Worm (Caenorhabditis elegans) whole organism, young adult: ENCODE results near the gene Y69H2.17.

Experiments used
- C06A6.2 ChIP-seq: fragments of 200-800 bp; sonication (Bioruptor generic); conservative IDR thresholded peaks from 2 replicates; pipeline ENCODE4 v1.3.6; 2022; ENCODE audit warnings: missing genetic modification characterization, missing compliant biosample characterization
- F39B2.1 ChIP-seq: fragments of 200-800 bp; sonication (Bioruptor generic); IDR thresholded peaks from 2 replicates; pipeline ENCODE4 v1.3.6; 2022; ENCODE audit warnings: missing genetic modification reagents, missing genetic modification characterization, missing compliant biosample characterization
- F49E8.2 ChIP-seq: sonication (generic microtip); optimal IDR thresholded peaks from 3 replicates; lab custom pipeline; 2017; ENCODE audit warnings: missing genetic modification characterization, mild to moderate bottlenecking, missing compliant biosample characterization, antibody characterized with exemption, moderate library complexity; ENCODE audit not compliant: insufficient read depth
- F55B11.4 ChIP-seq: sonication (generic microtip); optimal IDR thresholded peaks from 2 replicates; lab custom pipeline; 2016; ENCODE audit warnings: missing compliant biosample characterization, missing genetic modification characterization, borderline replicate concordance; ENCODE audit not compliant: insufficient read depth
- F57C9.4 ChIP-seq: sonication (generic microtip); optimal IDR thresholded peaks from 2 replicates; lab custom pipeline; 2017; ENCODE audit warnings: mild to moderate bottlenecking, missing genetic modification characterization, missing compliant biosample characterization
- K11D2.4 ChIP-seq: fragments of 200-800 bp; sonication (Bioruptor generic); IDR thresholded peaks from 2 replicates; pipeline ENCODE4 v1.3.6; 2022; ENCODE audit warnings: missing genetic modification reagents, missing genetic modification characterization, missing compliant biosample characterization
- ceh-100 ChIP-seq: fragments of 200-800 bp; sonication (Bioruptor generic); IDR thresholded peaks from 2 replicates; pipeline ENCODE4 v1.3.6; 2022; ENCODE audit warnings: missing genetic modification reagents, missing genetic modification characterization, missing compliant biosample characterization
- ceh-91 ChIP-seq: fragments of 200-800 bp; sonication (Bioruptor generic); IDR thresholded peaks from 2 replicates; pipeline ENCODE4 v1.3.6; 2022; ENCODE audit warnings: missing genetic modification reagents, missing genetic modification characterization, missing compliant biosample characterization
- egl-18 ChIP-seq: fragments of 200-800 bp; sonication (Bioruptor generic); IDR thresholded peaks from 2 replicates; pipeline ENCODE4 v1.3.6; 2022; ENCODE audit warnings: missing genetic modification reagents, missing genetic modification characterization, missing compliant biosample characterization
- lin-35 ChIP-seq, 3 experiments: fragments of 150-350 bp in 2 of 3; sonication (generic microtip) in 1 of 3; optimal IDR thresholded peaks; 2 replicates each; lab custom pipeline; 2014 to 2018; ENCODE audit warnings: missing biosample characterization in 3 of 3, missing genetic modification characterization in 3 of 3, missing genetic modification reagents in 3 of 3
- madf-10 ChIP-seq: sonication (generic microtip); optimal IDR thresholded peaks from 2 replicates; lab custom pipeline; 2016; ENCODE audit warnings: mild to moderate bottlenecking, missing genetic modification characterization, missing compliant biosample characterization
- snpc-4 ChIP-seq, 5 experiments: fragments of 150-350 bp in 1 of 5; sonication (generic microtip) in 4 of 5; optimal IDR thresholded peaks; 2 replicates each; lab custom pipeline; 2014 to 2018; ENCODE audit warnings: missing genetic modification characterization in 5 of 5, missing biosample characterization in 3 of 5, antibody characterized with exemption in 2 of 5, mild to moderate bottlenecking in 2 of 5, missing compliant biosample characterization in 2 of 5, missing genotype in 2 of 5, moderate library complexity in 2 of 5, missing genetic modification reagents in 1 of 5
- unc-62 ChIP-seq: fragments of 150-350 bp; optimal IDR thresholded peaks from 2 replicates; lab custom pipeline; 2014; ENCODE audit warnings: missing biosample characterization, missing genetic modification reagents, missing genetic modification characterization

- TF ChIP-seq C06A6.2 (GFP tag; lab: Robert Waterston, UW) (no peak), egl-18 (GFP tag; lab: Robert Waterston, UW) (no peak), F57C9.4 (tag; lab: Kevin White, UChicago) (no peak), F49E8.2 (tag; lab: Kevin White, UChicago) (no peak), ceh-100 (GFP tag; lab: Robert Waterston, UW) (no peak), ceh-91 (GFP tag; lab: Robert Waterston, UW) (no peak), K11D2.4 (GFP tag; lab: Robert Waterston, UW) (no peak), madf-10 (tag; lab: Kevin White, UChicago) (no peak), unc-62 (GFP tag; lab: Kevin White, UChicago) (no peak), snpc-4 (GFP tag; optimal IDR thresholded peaks at IDR 0.05; lab: Kevin White, UChicago) (no peak), snpc-4 (tag; optimal IDR thresholded peaks at IDR 0.05; lab: Kevin White, UChicago) (no peak), F39B2.1 (GFP tag; lab: Robert Waterston, UW) (no peak), F55B11.4 (tag; lab: Kevin White, UChicago) (no peak), lin-35 (GFP tag; optimal IDR thresholded peaks at IDR 0.05; lab: Kevin White, UChicago) (no peak)
These were observed 34.7 kb upstream of the Y69H2.17 start, which contains the start of gene egas-2 for ce11 chrV:18650043-18650442.
